Worm (Caenorhabditis elegans) whole organism, young adult: ENCODE results near the gene ZC395.5.
A peak's percentile ranks its signal among the peaks of the same experiment; 100 is the strongest.

Experiments
- B0035.1 ChIP-seq: sonication (generic microtip); optimal IDR thresholded peaks from 2 replicates; lab custom pipeline; 2016; ENCODE audit warnings: missing genetic modification characterization, mild to moderate bottlenecking, missing compliant biosample characterization, missing genotype, missing genetic modification reagents
- D2030.7 ChIP-seq: fragments of 200-800 bp; sonication (Bioruptor generic); IDR thresholded peaks from 2 replicates; pipeline ENCODE4 v1.3.6; 2022; ENCODE audit warnings: missing genetic modification reagents, missing genetic modification characterization, missing compliant biosample characterization
- F22D6.2 ChIP-seq: sonication (generic microtip); optimal IDR thresholded peaks from 2 replicates; lab custom pipeline; 2016; ENCODE audit warnings: mild to moderate bottlenecking, missing genetic modification characterization, missing compliant biosample characterization
- F39B2.1 ChIP-seq: fragments of 200-800 bp; sonication (Bioruptor generic); IDR thresholded peaks from 2 replicates; pipeline ENCODE4 v1.3.6; 2022; ENCODE audit warnings: missing genetic modification reagents, missing genetic modification characterization, missing compliant biosample characterization
- F49E8.2 ChIP-seq: sonication (generic microtip); optimal IDR thresholded peaks from 3 replicates; lab custom pipeline; 2017; ENCODE audit warnings: missing genetic modification characterization, mild to moderate bottlenecking, missing compliant biosample characterization, antibody characterized with exemption, moderate library complexity; ENCODE audit not compliant: insufficient read depth
- F52B5.7 ChIP-seq: sonication (generic microtip); optimal IDR thresholded peaks from 2 replicates; lab custom pipeline; 2016; ENCODE audit warnings: mild to moderate bottlenecking, missing genetic modification characterization, missing compliant biosample characterization
- F57C9.4 ChIP-seq: sonication (generic microtip); optimal IDR thresholded peaks from 2 replicates; lab custom pipeline; 2017; ENCODE audit warnings: mild to moderate bottlenecking, missing genetic modification characterization, missing compliant biosample characterization
- K11D2.4 ChIP-seq: fragments of 200-800 bp; sonication (Bioruptor generic); IDR thresholded peaks from 2 replicates; pipeline ENCODE4 v1.3.6; 2022; ENCODE audit warnings: missing genetic modification reagents, missing genetic modification characterization, missing compliant biosample characterization
- atf-7 ChIP-seq: sonication (generic microtip); optimal IDR thresholded peaks from 2 replicates; lab custom pipeline; 2017; ENCODE audit warnings: mild to moderate bottlenecking, missing genetic modification characterization, missing compliant biosample characterization
- bed-1 ChIP-seq: fragments of 200-800 bp; sonication (Bioruptor generic); IDR thresholded peaks from 2 replicates; pipeline ENCODE4 v1.3.6; 2022; ENCODE audit warnings: missing genetic modification reagents, missing genetic modification characterization, missing compliant biosample characterization
- ccch-3 ChIP-seq: fragments of 200-800 bp; sonication (Bioruptor generic); optimal IDR thresholded peaks from 2 replicates; lab custom pipeline; 2018; ENCODE audit warnings: mild to moderate bottlenecking, missing genetic modification characterization, missing compliant biosample characterization
- ceh-100 ChIP-seq: fragments of 200-800 bp; sonication (Bioruptor generic); IDR thresholded peaks from 2 replicates; pipeline ENCODE4 v1.3.6; 2022; ENCODE audit warnings: missing genetic modification reagents, missing genetic modification characterization, missing compliant biosample characterization
- ceh-27 ChIP-seq: fragments of 200-800 bp; sonication (Bioruptor generic); optimal IDR thresholded peaks from 2 replicates; lab custom pipeline; 2018; ENCODE audit warnings: mild to moderate bottlenecking, missing genetic modification characterization, moderate library complexity, missing compliant biosample characterization
- ceh-40 ChIP-seq: fragments of 200-800 bp; sonication (Bioruptor generic); IDR thresholded peaks from 2 replicates; pipeline ENCODE4 v1.3.6; 2022; ENCODE audit warnings: missing genetic modification characterization, missing compliant biosample characterization
- dox-1 ChIP-seq: fragments of 200-800 bp; sonication (Bioruptor generic); IDR thresholded peaks from 2 replicates; pipeline ENCODE4 v1.3.6; 2022; ENCODE audit warnings: missing genetic modification reagents, missing genetic modification characterization, missing compliant biosample characterization
- efl-1 ChIP-seq: fragments of 150-350 bp; optimal IDR thresholded peaks from 2 replicates; lab custom pipeline; 2014; ENCODE audit warnings: missing biosample characterization, missing genetic modification reagents, missing genetic modification characterization
- egrh-3 ChIP-seq: fragments of 200-800 bp; sonication (Bioruptor generic); IDR thresholded peaks from 2 replicates; pipeline ENCODE4 v1.3.6; 2022; ENCODE audit warnings: missing genetic modification reagents, missing genetic modification characterization, missing compliant biosample characterization
- let-607 ChIP-seq, 2 experiments: fragments of 200-800 bp in 1 of 2; sonication (Bioruptor generic) in 1 of 2; sonication (generic microtip) in 1 of 2; optimal IDR thresholded peaks; 2 replicates each; lab custom pipeline; 2016 to 2018; ENCODE audit warnings: mild to moderate bottlenecking in 2 of 2, missing compliant biosample characterization in 2 of 2, missing genetic modification characterization in 2 of 2, moderate library complexity in 2 of 2, missing genotype in 1 of 2
- lsl-1 ChIP-seq: fragments of 200-800 bp; sonication (Bioruptor generic); optimal IDR thresholded peaks from 2 replicates; lab custom pipeline; 2018; ENCODE audit warnings: mild to moderate bottlenecking, missing genetic modification characterization, moderate library complexity, missing compliant biosample characterization
- lsy-27 ChIP-seq: sonication (generic microtip); optimal IDR thresholded peaks from 2 replicates; lab custom pipeline; 2017; ENCODE audit warnings: missing genetic modification characterization, mild to moderate bottlenecking, missing compliant biosample characterization, antibody characterized with exemption, missing genotype, borderline replicate concordance; ENCODE audit not compliant: insufficient read depth
- madf-10 ChIP-seq: sonication (generic microtip); optimal IDR thresholded peaks from 2 replicates; lab custom pipeline; 2016; ENCODE audit warnings: mild to moderate bottlenecking, missing genetic modification characterization, missing compliant biosample characterization
- mel-28 ChIP-seq: sonication (generic microtip); optimal IDR thresholded peaks from 2 replicates; lab custom pipeline; 2016; ENCODE audit warnings: borderline replicate concordance, mild to moderate bottlenecking, missing genetic modification characterization, missing compliant biosample characterization
- nfya-1 ChIP-seq: sonication (generic microtip); optimal IDR thresholded peaks from 2 replicates; lab custom pipeline; 2017; ENCODE audit warnings: antibody characterized with exemption, missing compliant biosample characterization, missing genetic modification characterization, borderline replicate concordance; ENCODE audit not compliant: insufficient read depth
- nhr-90 ChIP-seq: sonication (generic microtip); optimal IDR thresholded peaks from 2 replicates; lab custom pipeline; 2016; ENCODE audit warnings: missing genotype, mild to moderate bottlenecking, missing genetic modification characterization, missing compliant biosample characterization
- pha-4 ChIP-seq: fragments of 150-350 bp; sonication (generic microtip); optimal IDR thresholded peaks from 2 replicates; lab custom pipeline; 2014; ENCODE audit warnings: missing biosample characterization, missing genetic modification reagents, missing genetic modification characterization
- sdz-38 ChIP-seq: sonication (generic microtip); optimal IDR thresholded peaks from 2 replicates; lab custom pipeline; 2016; ENCODE audit warnings: missing genotype, missing genetic modification characterization, missing compliant biosample characterization
- zfh-2 ChIP-seq: fragments of 200-800 bp; sonication (Bioruptor generic); conservative IDR thresholded peaks from 2 replicates; pipeline ENCODE4 v1.3.6; 2022; ENCODE audit warnings: missing genetic modification reagents, missing genetic modification characterization, missing compliant biosample characterization
- zim-3 ChIP-seq: sonication (generic microtip); optimal IDR thresholded peaks from 2 replicates; lab custom pipeline; 2017; ENCODE audit warnings: mild to moderate bottlenecking, missing genetic modification characterization, moderate library complexity, missing compliant biosample characterization
- ztf-6 ChIP-seq: fragments of 200-800 bp; sonication (Bioruptor generic); IDR thresholded peaks from 2 replicates; pipeline ENCODE4 v1.3.6; 2022; ENCODE audit warnings: missing genetic modification reagents, missing genetic modification characterization, missing compliant biosample characterization

Gene ZC395.5

DNA sequence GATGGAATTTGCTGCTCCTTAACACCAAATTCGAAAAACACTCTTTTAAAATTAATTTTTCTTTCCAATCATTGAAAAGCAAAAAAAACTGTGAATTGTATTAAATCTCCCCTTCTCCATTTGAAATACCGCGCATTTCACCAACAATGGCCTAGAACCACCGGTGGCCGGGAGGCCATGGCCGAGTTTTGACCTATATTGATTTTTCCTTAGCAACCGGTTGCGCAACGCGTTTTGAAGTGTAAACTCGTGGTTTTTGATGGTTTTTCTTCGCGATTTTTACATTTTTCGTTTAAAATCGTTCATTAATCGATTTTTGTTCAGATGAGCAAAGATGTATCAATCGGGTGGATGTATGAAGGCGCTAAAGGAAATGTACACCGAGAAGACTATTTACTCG is 40.6 kb downstream of the ZC395.5 start, which contains the start of gene mog-3 (continued):
- peak; percentile 58 for TF ChIP-seq ceh-27 (GFP tag; lab: Kevin White, UChicago)
- TF ChIP-seq ceh-40 (GFP tag; lab: Robert Waterston, UW) = no peak
- TF ChIP-seq F39B2.1 = no peak
- peak; percentile 63 for TF ChIP-seq efl-1 (GFP tag; lab: Kevin White, UChicago)
- TF ChIP-seq F22D6.2 (tag; lab: Kevin White, UChicago) = no peak
- no peak for TF ChIP-seq egrh-3 (GFP tag; lab: Robert Waterston, UW)
- no peak for TF ChIP-seq ztf-6 (GFP tag; lab: Robert Waterston, UW)
- TF ChIP-seq, all 124 proteins: peak for 24

DNA sequence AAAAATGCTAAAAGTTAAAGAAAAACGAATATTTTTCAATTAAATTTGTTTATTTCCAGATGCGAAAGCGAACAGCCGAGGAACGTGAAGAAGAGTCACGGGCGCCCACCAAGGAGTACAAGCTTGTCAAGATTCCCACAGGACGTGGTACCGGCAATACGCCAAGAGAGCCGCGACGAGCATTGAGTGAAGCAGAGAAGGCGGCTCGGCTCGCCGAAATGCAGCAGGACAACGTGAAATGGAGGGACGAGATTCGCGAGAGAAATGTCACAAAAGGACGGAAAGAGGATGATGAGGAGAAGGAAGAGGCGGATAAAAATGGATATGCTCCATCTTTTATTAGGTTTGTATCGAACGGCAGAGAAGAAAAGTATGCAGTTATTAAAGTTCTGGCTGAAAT is 42.8 kb downstream of the ZC395.5 start:
- TF ChIP-seq K11D2.4 (GFP tag; lab: Robert Waterston, UW) (0 out of 2 replicates have a peak, but pooled peaks have one; percentile 34), zim-3 (peak; percentile 4), nhr-90 (tag; lab: Kevin White, UChicago) (no peak), zfh-2 (GFP tag; lab: Robert Waterston, UW) (peak; percentile 63)

DNA sequence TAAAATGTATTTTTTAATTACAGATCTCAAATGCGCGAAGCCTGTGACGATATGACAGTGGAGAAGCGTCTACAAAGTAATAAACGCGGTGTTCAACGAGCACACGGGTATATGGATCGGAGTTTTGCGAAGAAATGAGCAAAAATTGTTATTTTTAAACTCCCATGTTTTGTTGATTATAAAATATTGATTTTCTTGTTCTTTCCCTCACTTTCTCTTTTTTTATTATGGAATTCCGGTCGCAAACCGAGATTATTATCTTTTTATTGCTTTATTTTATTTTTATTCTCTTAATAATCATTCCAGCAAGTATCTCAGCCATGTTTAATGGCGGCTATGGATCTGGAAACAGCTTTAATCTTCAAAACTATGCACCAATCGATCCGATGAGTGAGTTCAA is 43.3 kb downstream of the ZC395.5 start, which contains the start of gene pqe-1:
pqe-1 (plus strand) TSS at position 301 of the 400 bp plus-strand sequence.
- TF ChIP-seq pha-4 (no peak), sdz-38 (tag; lab: Kevin White, UChicago) (no peak), lsl-1 (GFP tag; lab: Kevin White, UChicago) (no peak), let-607 (tag; optimal IDR thresholded peaks at IDR 0.05; lab: Kevin White, UChicago) (no peak), zim-3 (no peak), D2030.7 (GFP tag; lab: Robert Waterston, UW) (no peak), ccch-3 (GFP tag; lab: Kevin White, UChicago) (no peak), ceh-27 (GFP tag; lab: Kevin White, UChicago) (no peak), dox-1 (GFP tag; lab: Robert Waterston, UW) (no peak), B0035.1 (tag; lab: Kevin White, UChicago) (no peak), F49E8.2 (no peak), bed-1 (no peak), mel-28 (tag; lab: Kevin White, UChicago) (no peak), F52B5.7 (tag; lab: Kevin White, UChicago) (no peak), lsy-27 (tag; lab: Kevin White, UChicago) (no peak), atf-7 (tag; lab: Kevin White, UChicago) (no peak), madf-10 (no peak), ceh-100 (GFP tag; lab: Robert Waterston, UW) (no peak), F57C9.4 (tag; lab: Kevin White, UChicago) (no peak), nfya-1 (tag; lab: Kevin White, UChicago) (no peak)
